Worm (Caenorhabditis elegans) whole organism, L1 larva: Measurements from ENCODE around the gene tag-250.

Experiments
- C04F5.9 ChIP-seq: sonication (generic microtip); optimal IDR thresholded peaks from 2 replicates; lab custom pipeline; 2016; ENCODE audit warnings: missing genetic modification characterization, missing compliant biosample characterization
- C34B4.2 ChIP-seq: sonication (generic microtip); optimal IDR thresholded peaks from 2 replicates; lab custom pipeline; 2017; ENCODE audit warnings: mild to moderate bottlenecking, missing genetic modification characterization, missing compliant biosample characterization
- aha-1 ChIP-seq: fragments of 150-350 bp; optimal IDR thresholded peaks from 2 replicates; lab custom pipeline; 2014; ENCODE audit warnings: missing biosample characterization, missing genetic modification characterization
- alr-1 ChIP-seq: fragments of 200-800 bp; sonication (Bioruptor generic); optimal IDR thresholded peaks from 2 replicates; lab custom pipeline; 2018; ENCODE audit warnings: borderline replicate concordance, mild to moderate bottlenecking, missing genetic modification characterization, missing compliant biosample characterization
- ama-1 ChIP-seq: fragments of 150-350 bp; optimal IDR thresholded peaks from 2 replicates; lab custom pipeline; 2014
- ceh-82 ChIP-seq, 3 experiments: fragments of 150-350 bp in 1 of 3; sonication (generic microtip) in 2 of 3; optimal IDR thresholded peaks; 2 replicates each; lab custom pipeline; 2014 to 2017; ENCODE audit warnings: missing biosample characterization in 3 of 3, missing genetic modification characterization in 3 of 3
- dpl-1 ChIP-seq, 3 experiments: fragments of 150-350 bp in 2 of 3; sonication (generic microtip) in 1 of 3; optimal IDR thresholded peaks; 2 replicates each; lab custom pipeline; 2014 to 2017; ENCODE audit warnings: missing biosample characterization in 3 of 3, missing genetic modification characterization in 3 of 3, missing genetic modification reagents in 3 of 3
- dsc-1 ChIP-seq: sonication (generic microtip); optimal IDR thresholded peaks from 2 replicates; lab custom pipeline; 2016; ENCODE audit warnings: mild to moderate bottlenecking, missing genetic modification characterization, missing compliant biosample characterization
- efl-1 ChIP-seq, 4 experiments: fragments of 150-350 bp; optimal IDR thresholded peaks in 3 of 4; peaks in 1 of 4; 1 replicate in 1 of 4; 2 replicates in 3 of 4; lab custom pipeline; 2014; ENCODE audit warnings: missing biosample characterization in 2 of 4, missing genetic modification characterization in 2 of 4, missing genetic modification reagents in 2 of 4
- egl-13 ChIP-seq: sonication (generic microtip); optimal IDR thresholded peaks from 2 replicates; lab custom pipeline; 2016; ENCODE audit warnings: missing genotype, missing genetic modification reagents, missing genetic modification characterization, missing compliant biosample characterization
- hlh-17 ChIP-seq: fragments of 200-800 bp; sonication (Bioruptor generic); optimal IDR thresholded peaks from 2 replicates; lab custom pipeline; 2018; ENCODE audit warnings: missing genetic modification characterization, mild to moderate bottlenecking, missing compliant biosample characterization, moderate library complexity, borderline replicate concordance
- hlh-4 ChIP-seq: sonication (generic microtip); optimal IDR thresholded peaks from 2 replicates; lab custom pipeline; 2016; ENCODE audit warnings: mild to moderate bottlenecking, missing genetic modification characterization, missing compliant biosample characterization
- irx-1 ChIP-seq: sonication (generic microtip); optimal IDR thresholded peaks from 2 replicates; lab custom pipeline; 2016; ENCODE audit warnings: missing genetic modification characterization, missing compliant biosample characterization
- jun-1 ChIP-seq: fragments of 150-350 bp; optimal IDR thresholded peaks from 2 replicates; lab custom pipeline; 2014; ENCODE audit warnings: missing biosample characterization, missing genetic modification reagents, missing genetic modification characterization
- lin-13 ChIP-seq: fragments of 150-350 bp; optimal IDR thresholded peaks from 2 replicates; lab custom pipeline; 2014; ENCODE audit warnings: missing biosample characterization, missing genetic modification reagents, missing genetic modification characterization
- lin-14 ChIP-seq: fragments of 200-800 bp; sonication (Bioruptor generic); optimal IDR thresholded peaks from 2 replicates; lab custom pipeline; 2018; ENCODE audit warnings: mild to moderate bottlenecking, missing genetic modification characterization, moderate library complexity, missing compliant biosample characterization
- lin-39 ChIP-seq: fragments of 150-350 bp; optimal IDR thresholded peaks from 2 replicates; lab custom pipeline; 2014; ENCODE audit warnings: missing biosample characterization, missing genetic modification reagents, missing genetic modification characterization
- lsy-2 ChIP-seq, 2 experiments: fragments of 150-350 bp; optimal IDR thresholded peaks; 2 replicates each; lab custom pipeline; 2014; ENCODE audit warnings: missing biosample characterization in 2 of 2, missing genetic modification characterization in 2 of 2
- mdl-1 ChIP-seq, 2 experiments: fragments of 150-350 bp; optimal IDR thresholded peaks; 2 replicates each; lab custom pipeline; 2014 to 2017; ENCODE audit warnings: missing biosample characterization in 2 of 2, missing genetic modification characterization in 2 of 2, inconsistent platforms in 1 of 2
- mep-1 ChIP-seq: fragments of 150-350 bp; optimal IDR thresholded peaks from 2 replicates; lab custom pipeline; 2014; ENCODE audit warnings: missing biosample characterization, missing genetic modification characterization
- nhr-11 ChIP-seq: fragments of 150-350 bp; optimal IDR thresholded peaks from 2 replicates; lab custom pipeline; 2014; ENCODE audit warnings: missing biosample characterization, missing genetic modification characterization
- nhr-19 ChIP-seq: fragments of 200-800 bp; sonication (Bioruptor generic); conservative IDR thresholded peaks from 2 replicates; pipeline ENCODE4 v1.3.6; 2022; ENCODE audit warnings: missing genetic modification characterization, missing compliant biosample characterization
- nhr-20 ChIP-seq: sonication (generic microtip); optimal IDR thresholded peaks from 2 replicates; lab custom pipeline; 2016; ENCODE audit warnings: mild to moderate bottlenecking, missing genetic modification characterization, missing compliant biosample characterization
- nhr-28 ChIP-seq: fragments of 150-350 bp; optimal IDR thresholded peaks from 2 replicates; lab custom pipeline; 2014; ENCODE audit warnings: missing biosample characterization, missing genetic modification characterization
- nhr-47 ChIP-seq: sonication (generic microtip); optimal IDR thresholded peaks from 2 replicates; lab custom pipeline; 2016; ENCODE audit warnings: mild to moderate bottlenecking, missing genetic modification characterization, moderate library complexity, missing compliant biosample characterization
- nhr-71 ChIP-seq: sonication (generic microtip); optimal IDR thresholded peaks from 2 replicates; lab custom pipeline; 2016; ENCODE audit warnings: mild to moderate bottlenecking, missing genetic modification characterization, moderate library complexity, missing compliant biosample characterization
- nhr-77 ChIP-seq: fragments of 150-350 bp; optimal IDR thresholded peaks from 2 replicates; lab custom pipeline; 2014; ENCODE audit warnings: missing biosample characterization, missing genetic modification characterization
- nhr-85 ChIP-seq: sonication (generic microtip); peaks from one replicate; lab custom pipeline; 2016; ENCODE audit warnings: missing genetic modification characterization, inconsistent platforms, missing compliant biosample characterization
- nhr-90 ChIP-seq: sonication (generic microtip); optimal IDR thresholded peaks from 2 replicates; lab custom pipeline; 2016; ENCODE audit warnings: mild to moderate bottlenecking, missing genetic modification characterization, missing compliant biosample characterization; ENCODE audit not compliant: poor library complexity
- pqm-1 ChIP-seq: sonication (generic microtip); optimal IDR thresholded peaks from 3 replicates; lab custom pipeline; 2017; ENCODE audit warnings: missing biosample characterization, missing genetic modification characterization
- rnt-1 ChIP-seq: sonication (generic microtip); optimal IDR thresholded peaks from 2 replicates; lab custom pipeline; 2016; ENCODE audit warnings: mild to moderate bottlenecking, missing genetic modification characterization, moderate library complexity, missing compliant biosample characterization
- skn-1 ChIP-seq: fragments of 150-350 bp; optimal IDR thresholded peaks from 2 replicates; lab custom pipeline; 2014; ENCODE audit warnings: missing biosample characterization, missing genetic modification characterization
- snu-23 ChIP-seq: sonication (generic microtip); optimal IDR thresholded peaks from 2 replicates; lab custom pipeline; 2016; ENCODE audit warnings: missing genetic modification characterization, missing compliant biosample characterization
- tbx-2 ChIP-seq: sonication (generic microtip); optimal IDR thresholded peaks from 2 replicates; lab custom pipeline; 2016; ENCODE audit warnings: missing genetic modification characterization, missing compliant biosample characterization
- tlp-1 ChIP-seq: fragments of 150-350 bp; optimal IDR thresholded peaks from 2 replicates; lab custom pipeline; 2014; ENCODE audit warnings: missing biosample characterization, missing genetic modification characterization
- unc-130 ChIP-seq: fragments of 150-350 bp; optimal IDR thresholded peaks from 2 replicates; lab custom pipeline; 2017; ENCODE audit warnings: missing biosample characterization, missing genetic modification characterization, inconsistent platforms
- unc-30 ChIP-seq: sonication (generic microtip); optimal IDR thresholded peaks from 2 replicates; lab custom pipeline; 2017; ENCODE audit warnings: missing biosample characterization, missing genetic modification characterization
- unc-62 ChIP-seq: fragments of 150-350 bp; optimal IDR thresholded peaks from 2 replicates; lab custom pipeline; 2014; ENCODE audit warnings: missing biosample characterization, missing genetic modification reagents, missing genetic modification characterization
- vab-15 ChIP-seq: sonication (generic microtip); optimal IDR thresholded peaks from 2 replicates; lab custom pipeline; 2017; ENCODE audit warnings: missing genotype, mild to moderate bottlenecking, missing genetic modification characterization, missing compliant biosample characterization
- xbp-1 ChIP-seq: sonication (generic microtip); optimal IDR thresholded peaks from 2 replicates; lab custom pipeline; 2016; ENCODE audit warnings: missing genetic modification characterization, missing compliant biosample characterization
- zag-1 ChIP-seq: fragments of 150-350 bp; optimal IDR thresholded peaks from 2 replicates; lab custom pipeline; 2014; ENCODE audit warnings: missing biosample characterization, missing genetic modification characterization
- zip-4 ChIP-seq: fragments of 200-800 bp; sonication (Bioruptor generic); optimal IDR thresholded peaks from 2 replicates; lab custom pipeline; 2018; ENCODE audit warnings: mild to moderate bottlenecking, missing genetic modification characterization, moderate library complexity, missing compliant biosample characterization
- ztf-11 ChIP-seq, 2 experiments: sonication (generic microtip); optimal IDR thresholded peaks; 2 replicates each; lab custom pipeline; 2016 to 2017; ENCODE audit warnings: missing genetic modification characterization in 2 of 2, missing biosample characterization in 1 of 2, missing compliant biosample characterization in 1 of 2

The tag-250 gene

DNA sequence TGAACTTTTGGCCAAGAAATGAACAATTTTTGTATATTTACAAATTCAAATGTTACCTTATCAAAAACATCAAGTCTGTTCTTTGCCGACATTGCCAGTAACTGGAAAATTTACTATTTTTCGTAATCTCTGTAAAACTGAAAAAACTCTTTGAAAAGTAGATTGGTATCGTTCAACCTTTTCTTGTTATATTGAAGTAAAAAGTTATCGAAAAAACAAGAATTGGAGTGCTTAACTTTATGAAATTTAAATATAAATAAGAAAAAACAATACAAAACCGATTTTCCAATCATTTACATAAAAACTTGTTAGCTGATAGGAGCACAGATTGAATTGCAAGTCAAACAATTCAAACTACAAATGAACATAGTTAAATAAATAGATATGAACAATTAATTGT, 39.9 kb downstream of the tag-250 start, which contains the start of gene ZK688.11:
Gene ZK688.11 (minus strand): TSS at position 101 of the 400 bp plus-strand sequence.
- TF ChIP-seq aha-1 (no peak), tlp-1 (tag; lab: Kevin White, UChicago) (no peak), xbp-1 (tag; lab: Kevin White, UChicago) (no peak), nhr-85 (tag; lab: Kevin White, UChicago) (no peak), C04F5.9 (tag; lab: Kevin White, UChicago) (no peak), unc-30 (no peak), vab-15 (tag; lab: Kevin White, UChicago) (no peak), tbx-2 (tag; lab: Kevin White, UChicago) (no peak), nhr-28 (tag; lab: Kevin White, UChicago) (no peak), lin-13 (no peak), lin-39 (tag; lab: Kevin White, UChicago) (no peak), jun-1 (tag; lab: Kevin White, UChicago) (no peak), lsy-2 (tag; optimal IDR thresholded peaks at IDR 0.05; lab: Kevin White, UChicago) (no peak), egl-13 (tag; lab: Kevin White, UChicago) (no peak), snu-23 (GFP tag; lab: Kevin White, UChicago) (no peak), efl-1 (optimal IDR thresholded peaks at IDR 0.05; lab: Kevin White, UChicago) (no peak), efl-1 (GFP tag; optimal IDR thresholded peaks at IDR 0.05 in 1 of 2; lab: Kevin White, UChicago) (no peak), alr-1 (tag; lab: Kevin White, UChicago) (no peak), irx-1 (tag; lab: Kevin White, UChicago) (no peak), hlh-17 (GFP tag; lab: Kevin White, UChicago) (no peak), nhr-90 (no peak)

DNA sequence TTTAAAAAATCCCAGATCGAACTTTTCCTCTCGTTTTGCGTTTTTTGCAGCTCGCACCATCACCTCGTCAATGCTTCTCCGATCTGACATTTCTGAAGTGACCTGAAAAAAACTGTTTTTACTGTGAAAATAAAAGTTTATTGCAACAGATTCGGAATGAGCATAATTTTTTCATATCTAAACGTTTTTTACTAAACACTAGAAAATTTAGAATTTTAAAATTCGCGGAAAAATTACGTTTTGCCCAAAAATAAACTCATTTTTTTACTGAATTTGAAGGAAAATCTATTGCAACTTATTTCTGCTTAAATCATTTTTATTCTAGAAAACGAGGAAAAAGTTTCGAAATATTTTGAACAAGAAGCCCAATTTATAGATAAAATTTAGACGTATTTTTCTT, 41.8 kb downstream of the tag-250 start, which contains the start of gene ZK688.9:
Gene ZK688.9 (minus strand): TSS at position 101 of the 400 bp plus-strand sequence.
- TF ChIP-seq nhr-20 (tag; lab: Kevin White, UChicago) (no peak), nhr-77 (tag; lab: Kevin White, UChicago) (no peak), nhr-28 (tag; lab: Kevin White, UChicago) (no peak), skn-1 (tag; lab: Kevin White, UChicago) (no peak), nhr-11 (tag; lab: Kevin White, UChicago) (no peak), irx-1 (tag; lab: Kevin White, UChicago) (no peak), mep-1 (tag; lab: Kevin White, UChicago) (no peak), pqm-1 (tag; lab: Kevin White, UChicago) (no peak), lin-39 (tag; lab: Kevin White, UChicago) (no peak), C34B4.2 (tag; lab: Kevin White, UChicago) (no peak), nhr-85 (tag; lab: Kevin White, UChicago) (no peak)
- TF ChIP-seq, all 84 proteins: peak for 0

DNA sequence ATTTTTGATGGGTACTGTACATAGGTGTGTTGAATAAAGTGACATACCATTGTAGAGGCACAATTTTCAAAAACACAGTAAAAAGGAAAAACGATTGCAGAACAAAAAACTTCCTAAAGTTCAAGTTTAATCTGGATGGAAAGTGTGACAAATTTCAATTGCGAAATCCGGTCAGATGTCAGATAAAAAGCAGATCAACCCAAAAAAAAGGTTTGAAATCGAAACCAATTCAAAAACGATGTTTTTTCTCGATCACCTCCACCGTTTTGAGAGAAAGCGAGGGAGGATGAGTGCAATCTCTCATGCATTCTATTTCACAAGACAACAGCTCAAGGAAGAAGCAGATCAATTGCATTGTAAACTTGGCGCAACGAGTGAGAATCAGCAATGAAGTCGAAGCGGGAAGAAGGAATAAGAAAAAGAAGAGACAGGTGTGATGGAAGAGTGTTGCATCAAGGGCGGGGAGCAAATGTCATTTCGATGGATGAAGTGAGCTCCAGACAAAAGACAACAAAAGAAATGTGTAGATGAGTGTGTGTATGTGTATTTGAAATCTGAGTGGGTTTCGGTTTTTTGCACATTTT, 44.5 kb downstream of the tag-250 start:
- TF ChIP-seq ztf-11 (tag; optimal IDR thresholded peaks at IDR 0.05; lab: Kevin White, UChicago) (no peak), mdl-1 (tag; optimal IDR thresholded peaks at IDR 0.05; lab: Kevin White, UChicago) (no peak), nhr-47 (tag; lab: Kevin White, UChicago) (no peak), ama-1 (no peak), mep-1 (tag; lab: Kevin White, UChicago) (no peak), snu-23 (GFP tag; lab: Kevin White, UChicago) (peak; percentile 20), zag-1 (tag; lab: Kevin White, UChicago) (no peak), lin-14 (GFP tag; lab: Kevin White, UChicago) (peak; percentile 78), rnt-1 (tag; lab: Kevin White, UChicago) (peak; percentile 53), zip-4 (GFP tag; lab: Kevin White, UChicago) (no peak), ceh-82 (tag; optimal IDR thresholded peaks at IDR 0.05; lab: Kevin White, UChicago) (no peak), nhr-85 (tag; lab: Kevin White, UChicago) (no peak), dpl-1 (GFP tag; optimal IDR thresholded peaks at IDR 0.05; lab: Kevin White, UChicago) (no peak), lsy-2 (tag; optimal IDR thresholded peaks at IDR 0.05; lab: Kevin White, UChicago) (peak in 1 of 2 experiments; percentile 54), unc-130 (tag; lab: Kevin White, UChicago) (peak; percentile 21), nhr-19 (GFP tag; lab: Robert Waterston, UW) (peak; percentile 10; the same call in 1 of the 2 replicates), dsc-1 (tag; lab: Kevin White, UChicago) (peak; percentile 50), nhr-11 (tag; lab: Kevin White, UChicago) (no peak), unc-62 (GFP tag; lab: Kevin White, UChicago) (no peak), hlh-4 (tag; lab: Kevin White, UChicago) (no peak), nhr-20 (tag; lab: Kevin White, UChicago) (peak; percentile 27), nhr-71 (peak; percentile 46), efl-1 (optimal IDR thresholded peaks at IDR 0.05; lab: Kevin White, UChicago) (no peak), efl-1 (GFP tag; optimal IDR thresholded peaks at IDR 0.05 in 1 of 2; lab: Kevin White, UChicago) (peak in 1 of 2 experiments; percentile 61)
